Worm (Caenorhabditis elegans): Measurements from ENCODE around the gene tag-340.

DNA sequence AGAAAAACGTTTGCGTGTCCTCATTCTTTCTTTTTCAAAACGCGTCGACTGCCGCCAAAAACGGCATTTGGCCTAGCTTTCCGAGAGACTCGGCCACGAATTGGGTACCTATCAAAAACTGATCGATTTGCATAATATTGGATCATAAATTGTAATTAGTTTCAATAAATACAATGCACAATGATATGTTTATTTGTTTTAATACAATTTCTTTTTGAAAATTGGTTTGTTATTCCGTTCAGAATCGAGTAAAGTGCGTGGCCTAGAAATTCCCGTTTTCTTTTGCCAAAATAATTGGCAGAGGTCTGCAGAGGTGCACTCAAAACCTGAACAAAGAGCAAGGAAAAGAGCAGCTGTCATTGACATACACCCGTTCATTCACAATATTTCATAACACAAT is 5.1 kb downstream of the tag-340 start, which contains the start of gene F26F4.8:
- no peak for TF ChIP-seq him-1 (tag; optimal IDR thresholded peaks at IDR 0.05)
- TF ChIP-seq W03F9.2 (tag; optimal IDR thresholded peaks at IDR 0.05): no peak

All from whole organism, L4/young adult.